Worm (Caenorhabditis elegans): ENCODE data around the gene str-226.

DNA sequence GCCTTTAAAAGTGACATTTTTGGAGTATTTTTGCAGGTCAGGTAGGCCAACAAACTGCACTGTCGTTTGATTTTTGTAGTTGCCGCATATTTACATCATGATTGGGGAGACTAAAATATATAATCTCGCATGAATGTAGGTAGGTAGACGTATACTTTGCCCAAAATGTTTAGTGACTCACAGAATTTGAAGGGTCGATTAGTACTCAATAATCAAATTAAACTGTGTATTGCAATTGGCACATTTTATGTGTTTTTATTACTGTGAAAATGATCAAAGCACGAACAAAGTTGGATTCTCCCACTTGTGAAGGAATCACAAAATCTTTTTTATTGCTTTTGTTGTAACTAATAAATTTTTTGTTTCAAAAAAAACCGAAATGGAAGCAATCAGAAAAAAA is 15.6 kb upstream of the str-226 start, which contains the start of gene C07G3.15:
- TF ChIP-seq ref-2 (tag; optimal IDR thresholded peaks at IDR 0.05) (no peak), nhr-232 (tag; optimal IDR thresholded peaks at IDR 0.05) (no peak), ceh-34 (tag; optimal IDR thresholded peaks at IDR 0.05) (no peak), ama-1 (optimal IDR thresholded peaks at IDR 0.05) (no peak), pqm-1 (tag; optimal IDR thresholded peaks at IDR 0.05) (no peak), K09A11.1 (tag; optimal IDR thresholded peaks at IDR 0.05; ENCODE audit: insufficient read depth) (no peak), hlh-8 (tag; optimal IDR thresholded peaks at IDR 0.05) (no peak), nhr-11 (tag; optimal IDR thresholded peaks at IDR 0.05) (no peak), hlh-6 (tag; optimal IDR thresholded peaks at IDR 0.05) (no peak), pros-1 (tag; optimal IDR thresholded peaks at IDR 0.05) (no peak), dmd-4 (tag; optimal IDR thresholded peaks at IDR 0.05; ENCODE audit: borderline replicate concordance) (no peak), elt-2 (tag; optimal IDR thresholded peaks at IDR 0.05) (no peak)

Data from whole organism, late embryonic.